Worm (Caenorhabditis elegans) whole organism, young adult: Measurements from ENCODE around the gene ZK632.11.

Source experiments
- B0019.2 ChIP-seq: fragments of 200-800 bp; sonication (Bioruptor generic); conservative IDR thresholded peaks from 2 replicates; pipeline ENCODE4 v1.3.6; 2022; ENCODE audit warnings: missing genetic modification reagents, missing genetic modification characterization, missing compliant biosample characterization
- B0261.1 ChIP-seq: sonication (generic microtip); optimal IDR thresholded peaks from 2 replicates; lab custom pipeline; 2016; ENCODE audit warnings: mild to moderate bottlenecking, missing genetic modification characterization, moderate library complexity, missing compliant biosample characterization
- F33H1.4 ChIP-seq: fragments of 200-800 bp; sonication (Bioruptor generic); IDR thresholded peaks from 2 replicates; pipeline ENCODE4 v1.3.6; 2022; ENCODE audit warnings: missing genetic modification reagents, missing genetic modification characterization, missing compliant biosample characterization
- F49E8.2 ChIP-seq: sonication (generic microtip); optimal IDR thresholded peaks from 3 replicates; lab custom pipeline; 2017; ENCODE audit warnings: missing genetic modification characterization, mild to moderate bottlenecking, missing compliant biosample characterization, antibody characterized with exemption, moderate library complexity; ENCODE audit not compliant: insufficient read depth
- K12H6.12 ChIP-seq: fragments of 200-800 bp; sonication (Bioruptor generic); optimal IDR thresholded peaks from 2 replicates; lab custom pipeline; 2018; ENCODE audit warnings: mild to moderate bottlenecking, missing genetic modification characterization, missing compliant biosample characterization
- Y79H2A.3 ChIP-seq: fragments of 200-800 bp; sonication (Bioruptor generic); conservative IDR thresholded peaks from 2 replicates; pipeline ENCODE4 v1.3.6; 2022; ENCODE audit warnings: missing genetic modification reagents, missing genetic modification characterization, missing compliant biosample characterization
- Y95B8A.8 ChIP-seq: fragments of 200-800 bp; sonication (Bioruptor generic); IDR thresholded peaks from 2 replicates; pipeline ENCODE4 v1.3.6; 2022; ENCODE audit warnings: missing genetic modification reagents, missing genetic modification characterization, missing compliant biosample characterization
- ZK185.1 ChIP-seq: sonication (generic microtip); optimal IDR thresholded peaks from 2 replicates; lab custom pipeline; 2016; ENCODE audit warnings: mild to moderate bottlenecking, missing genetic modification characterization, missing compliant biosample characterization; ENCODE audit not compliant: poor library complexity, severe bottlenecking
- aptf-2 ChIP-seq: fragments of 200-800 bp; sonication (Bioruptor generic); conservative IDR thresholded peaks from 2 replicates; pipeline ENCODE4 v1.3.6; 2022; ENCODE audit warnings: missing genetic modification reagents, missing genetic modification characterization, missing compliant biosample characterization
- aptf-3 ChIP-seq: fragments of 200-800 bp; sonication (Bioruptor generic); IDR thresholded peaks from 2 replicates; pipeline ENCODE4 v1.3.6; 2022; ENCODE audit warnings: missing genetic modification characterization, missing compliant biosample characterization
- atf-7 ChIP-seq: sonication (generic microtip); optimal IDR thresholded peaks from 2 replicates; lab custom pipeline; 2017; ENCODE audit warnings: mild to moderate bottlenecking, missing genetic modification characterization, missing compliant biosample characterization
- attf-3 ChIP-seq: fragments of 200-800 bp; sonication (Bioruptor generic); conservative IDR thresholded peaks from 2 replicates; pipeline ENCODE4 v1.3.6; 2022; ENCODE audit warnings: missing genetic modification reagents, missing genetic modification characterization, missing compliant biosample characterization
- attf-5 ChIP-seq: fragments of 200-800 bp; sonication (Bioruptor generic); optimal IDR thresholded peaks from 2 replicates; lab custom pipeline; 2018; ENCODE audit warnings: mild to moderate bottlenecking, missing genetic modification characterization, missing compliant biosample characterization
- bed-1 ChIP-seq: fragments of 200-800 bp; sonication (Bioruptor generic); IDR thresholded peaks from 2 replicates; pipeline ENCODE4 v1.3.6; 2022; ENCODE audit warnings: missing genetic modification reagents, missing genetic modification characterization, missing compliant biosample characterization
- cebp-1 ChIP-seq, 2 experiments: fragments of 200-800 bp in 1 of 2; sonication (Bioruptor generic) in 1 of 2; sonication (generic microtip) in 1 of 2; IDR thresholded peaks in 1 of 2; optimal IDR thresholded peaks in 1 of 2; 2 replicates each; pipeline versions ENCODE4 v1.3.6 to Lab custom; 2017 to 2022; ENCODE audit warnings: missing compliant biosample characterization in 2 of 2, missing genetic modification characterization in 2 of 2, mild to moderate bottlenecking in 1 of 2, missing genetic modification reagents in 1 of 2, moderate library complexity in 1 of 2
- ceh-91 ChIP-seq: fragments of 200-800 bp; sonication (Bioruptor generic); IDR thresholded peaks from 2 replicates; pipeline ENCODE4 v1.3.6; 2022; ENCODE audit warnings: missing genetic modification reagents, missing genetic modification characterization, missing compliant biosample characterization
- egl-18 ChIP-seq: fragments of 200-800 bp; sonication (Bioruptor generic); IDR thresholded peaks from 2 replicates; pipeline ENCODE4 v1.3.6; 2022; ENCODE audit warnings: missing genetic modification reagents, missing genetic modification characterization, missing compliant biosample characterization
- ekl-4 ChIP-seq: fragments of 200-800 bp; sonication (Bioruptor generic); IDR thresholded peaks from 2 replicates; pipeline ENCODE4 v1.3.6; 2022; ENCODE audit warnings: missing genetic modification reagents, missing genetic modification characterization, missing compliant biosample characterization
- ets-4 ChIP-seq: fragments of 200-800 bp; sonication (Bioruptor generic); optimal IDR thresholded peaks from 2 replicates; lab custom pipeline; 2018; ENCODE audit warnings: mild to moderate bottlenecking, missing genetic modification characterization, missing compliant biosample characterization
- gei-17 ChIP-seq: fragments of 200-800 bp; sonication (Bioruptor generic); optimal IDR thresholded peaks from 2 replicates; lab custom pipeline; 2018; ENCODE audit warnings: mild to moderate bottlenecking, missing genetic modification characterization, missing compliant biosample characterization
- hlh-26 ChIP-seq: fragments of 200-800 bp; sonication (Bioruptor generic); conservative IDR thresholded peaks from 2 replicates; pipeline ENCODE4 v1.3.6; 2022; ENCODE audit warnings: missing genetic modification reagents, missing genetic modification characterization, missing compliant biosample characterization
- hmg-1.2 ChIP-seq: fragments of 200-800 bp; sonication (Bioruptor generic); IDR thresholded peaks from 2 replicates; pipeline ENCODE4 v1.3.6; 2022; ENCODE audit warnings: missing genetic modification reagents, missing genetic modification characterization, missing compliant biosample characterization
- let-526 ChIP-seq: fragments of 200-800 bp; sonication (Bioruptor generic); IDR thresholded peaks from 2 replicates; pipeline ENCODE4 v1.3.6; 2022; ENCODE audit warnings: missing genetic modification reagents, missing genetic modification characterization, missing compliant biosample characterization
- let-607 ChIP-seq, 2 experiments: fragments of 200-800 bp in 1 of 2; sonication (Bioruptor generic) in 1 of 2; sonication (generic microtip) in 1 of 2; optimal IDR thresholded peaks; 2 replicates each; lab custom pipeline; 2016 to 2018; ENCODE audit warnings: mild to moderate bottlenecking in 2 of 2, missing compliant biosample characterization in 2 of 2, missing genetic modification characterization in 2 of 2, moderate library complexity in 2 of 2, missing genotype in 1 of 2
- lin-40 ChIP-seq: sonication (generic microtip); optimal IDR thresholded peaks from 2 replicates; lab custom pipeline; 2016; ENCODE audit warnings: missing genetic modification characterization, mild to moderate bottlenecking, missing compliant biosample characterization, missing genotype, missing genetic modification reagents
- lin-54 ChIP-seq: fragments of 200-800 bp; sonication (Bioruptor generic); optimal IDR thresholded peaks from 2 replicates; lab custom pipeline; 2018; ENCODE audit warnings: mild to moderate bottlenecking, missing genetic modification characterization, missing compliant biosample characterization
- lsl-1 ChIP-seq: fragments of 200-800 bp; sonication (Bioruptor generic); optimal IDR thresholded peaks from 2 replicates; lab custom pipeline; 2018; ENCODE audit warnings: mild to moderate bottlenecking, missing genetic modification characterization, moderate library complexity, missing compliant biosample characterization
- madf-6 ChIP-seq: fragments of 200-800 bp; sonication (Bioruptor generic); IDR thresholded peaks from 2 replicates; pipeline ENCODE4 v1.3.6; 2022; ENCODE audit warnings: missing genetic modification reagents, missing genetic modification characterization, missing compliant biosample characterization
- madf-8 ChIP-seq: fragments of 200-800 bp; sonication (Bioruptor generic); conservative IDR thresholded peaks from 2 replicates; pipeline ENCODE4 v1.3.6; 2022; ENCODE audit warnings: missing genetic modification reagents, missing genetic modification characterization, missing compliant biosample characterization
- mcd-1 ChIP-seq: fragments of 200-800 bp; sonication (Bioruptor generic); IDR thresholded peaks from 2 replicates; pipeline ENCODE4 v1.3.6; 2022; ENCODE audit warnings: missing genetic modification reagents, missing genetic modification characterization, missing compliant biosample characterization
- mel-28 ChIP-seq: sonication (generic microtip); optimal IDR thresholded peaks from 2 replicates; lab custom pipeline; 2016; ENCODE audit warnings: borderline replicate concordance, mild to moderate bottlenecking, missing genetic modification characterization, missing compliant biosample characterization
- nfya-1 ChIP-seq: sonication (generic microtip); optimal IDR thresholded peaks from 2 replicates; lab custom pipeline; 2017; ENCODE audit warnings: antibody characterized with exemption, missing compliant biosample characterization, missing genetic modification characterization, borderline replicate concordance; ENCODE audit not compliant: insufficient read depth
- nfya-2 ChIP-seq: fragments of 200-800 bp; sonication (Bioruptor generic); IDR thresholded peaks from 2 replicates; pipeline ENCODE4 v1.3.6; 2022; ENCODE audit warnings: missing genetic modification reagents, missing genetic modification characterization, missing compliant biosample characterization
- nfyb-1 ChIP-seq: fragments of 200-800 bp; sonication (Bioruptor generic); IDR thresholded peaks from 2 replicates; pipeline ENCODE4 v1.3.6; 2022; ENCODE audit warnings: missing genetic modification reagents, missing genetic modification characterization, missing compliant biosample characterization
- nhr-120 ChIP-seq: fragments of 200-800 bp; sonication (Bioruptor generic); IDR thresholded peaks from 2 replicates; pipeline ENCODE4 v1.3.6; 2022; ENCODE audit warnings: missing genetic modification characterization, missing compliant biosample characterization
- rcor-1 ChIP-seq: fragments of 200-800 bp; sonication (Bioruptor generic); IDR thresholded peaks from 2 replicates; pipeline ENCODE4 v1.3.6; 2022; ENCODE audit warnings: missing genetic modification reagents, missing genetic modification characterization, missing compliant biosample characterization
- rec-8 ChIP-seq, 2 experiments: sonication (generic microtip); optimal IDR thresholded peaks; 2 replicates each; lab custom pipeline; 2016; ENCODE audit warnings: mild to moderate bottlenecking in 2 of 2, missing genetic modification characterization in 2 of 2, missing genetic modification reagents in 2 of 2, missing genotype in 2 of 2, missing biosample characterization in 1 of 2, missing compliant biosample characterization in 1 of 2, moderate library complexity in 1 of 2
- snpc-1.3 ChIP-seq: sonication (generic microtip); optimal IDR thresholded peaks from 2 replicates; lab custom pipeline; 2017; ENCODE audit warnings: missing genetic modification characterization, mild to moderate bottlenecking, missing compliant biosample characterization, antibody characterized with exemption, moderate library complexity, missing genotype, missing genetic modification reagents; ENCODE audit not compliant: insufficient read depth
- snpc-3.4 ChIP-seq: sonication (generic microtip); optimal IDR thresholded peaks from 2 replicates; lab custom pipeline; 2017; ENCODE audit warnings: missing genetic modification characterization, mild to moderate bottlenecking, missing compliant biosample characterization, antibody characterized with exemption, moderate library complexity, missing genotype, missing genetic modification reagents
- snpc-4 ChIP-seq, 5 experiments: fragments of 150-350 bp in 1 of 5; sonication (generic microtip) in 4 of 5; optimal IDR thresholded peaks; 2 replicates each; lab custom pipeline; 2014 to 2018; ENCODE audit warnings: missing genetic modification characterization in 5 of 5, missing biosample characterization in 3 of 5, antibody characterized with exemption in 2 of 5, mild to moderate bottlenecking in 2 of 5, missing compliant biosample characterization in 2 of 5, missing genotype in 2 of 5, moderate library complexity in 2 of 5, missing genetic modification reagents in 1 of 5
- tbp1 ChIP-seq: fragments of 200-800 bp; sonication (Bioruptor generic); optimal IDR thresholded peaks from 2 replicates; lab custom pipeline; 2018; ENCODE audit warnings: mild to moderate bottlenecking, missing genetic modification characterization, missing compliant biosample characterization
- tlf-1 ChIP-seq: fragments of 200-800 bp; sonication (Bioruptor generic); optimal IDR thresholded peaks from 2 replicates; lab custom pipeline; 2018; ENCODE audit warnings: mild to moderate bottlenecking, missing genetic modification characterization, missing compliant biosample characterization
- xnd-1 ChIP-seq: sonication (generic microtip); optimal IDR thresholded peaks from 2 replicates; lab custom pipeline; 2016; ENCODE audit warnings: missing genotype, missing genetic modification reagents, missing genetic modification characterization, missing compliant biosample characterization
- zim-3 ChIP-seq: sonication (generic microtip); optimal IDR thresholded peaks from 2 replicates; lab custom pipeline; 2017; ENCODE audit warnings: mild to moderate bottlenecking, missing genetic modification characterization, moderate library complexity, missing compliant biosample characterization
- ztf-18 ChIP-seq: sonication (generic microtip); optimal IDR thresholded peaks from 2 replicates; lab custom pipeline; 2016; ENCODE audit warnings: missing genotype, mild to moderate bottlenecking, missing genetic modification characterization, missing compliant biosample characterization
- ztf-3 ChIP-seq: fragments of 200-800 bp; sonication (Bioruptor generic); optimal IDR thresholded peaks from 2 replicates; lab custom pipeline; 2018; ENCODE audit warnings: mild to moderate bottlenecking, missing genetic modification characterization, missing compliant biosample characterization

Gene ZK632.11

DNA sequence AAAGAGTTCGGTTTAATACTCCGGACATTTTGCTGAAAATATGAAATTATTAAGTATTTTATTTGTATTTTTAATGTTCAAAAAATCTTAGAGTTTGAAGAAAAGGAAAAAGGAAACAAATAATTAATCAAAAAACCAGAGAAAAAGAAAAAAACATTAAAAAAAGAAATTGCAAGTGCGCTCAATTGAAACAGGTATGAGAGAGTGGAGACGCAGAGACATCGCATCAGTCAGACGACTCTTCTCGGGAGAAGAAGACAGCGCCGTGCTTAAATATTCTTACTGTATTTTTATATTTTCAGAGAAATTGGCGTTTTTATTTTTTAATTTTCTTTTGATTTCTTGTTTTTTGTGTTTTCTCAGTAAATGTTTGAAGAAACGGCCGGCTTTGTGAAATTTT is 20.4 kb downstream of the ZK632.11 start, which contains the start of gene mrpl-36 (continued):
- no peak for TF ChIP-seq xnd-1
- peak; percentile 21 for TF ChIP-seq tbp1 (GFP tag; lab: Kevin White, UChicago)
- no peak for TF ChIP-seq hlh-26 (GFP tag; lab: Robert Waterston, UW)
- TF ChIP-seq nfya-2 (GFP tag; lab: Robert Waterston, UW) = no peak
- TF ChIP-seq aptf-2 (GFP tag; lab: Robert Waterston, UW) = no peak
- no peak for TF ChIP-seq zim-3 (tag; lab: Kevin White, UChicago)
- TF ChIP-seq lsl-1 (GFP tag; lab: Kevin White, UChicago) = peak; percentile 40
- no peak for TF ChIP-seq B0019.2
- TF ChIP-seq F33H1.4 (GFP tag; lab: Robert Waterston, UW) = 0 out of 2 replicates have a peak, but pooled peaks have one; percentile 32
- no peak for TF ChIP-seq snpc-3.4
- peak; percentile 0 for TF ChIP-seq lin-54
- TF ChIP-seq ekl-4 = no peak
- TF ChIP-seq mel-28 (tag; lab: Kevin White, UChicago) = no peak
- no peak for TF ChIP-seq nfyb-1 (GFP tag; lab: Robert Waterston, UW)
- TF ChIP-seq ztf-18 (tag; lab: Kevin White, UChicago) = no peak
- TF ChIP-seq egl-18 (GFP tag; lab: Robert Waterston, UW) = no peak
- TF ChIP-seq Y79H2A.3 (GFP tag; lab: Robert Waterston, UW) = no peak
- TF ChIP-seq K12H6.12 (tag; lab: Kevin White, UChicago) = no peak
- TF ChIP-seq hmg-1.2 = no peak; the same call in 1 of the 2 replicates
- TF ChIP-seq madf-8 = no peak
- TF ChIP-seq snpc-1.3 (tag; lab: Kevin White, UChicago) = peak; percentile 35
- TF ChIP-seq let-607 (tag; optimal IDR thresholded peaks at IDR 0.05; lab: Kevin White, UChicago) = no peak
- TF ChIP-seq ceh-91 = no peak
- no peak for TF ChIP-seq bed-1
- no peak for TF ChIP-seq nhr-120 (GFP tag; lab: Robert Waterston, UW)
- TF ChIP-seq attf-3 (GFP tag; lab: Robert Waterston, UW) = no peak
- TF ChIP-seq lin-40 (tag; lab: Kevin White, UChicago) = no peak
- TF ChIP-seq attf-5 (GFP tag; lab: Kevin White, UChicago) = peak; percentile 27
- no peak for TF ChIP-seq cebp-1 (GFP tag; IDR thresholded peaks at IDR 0.05; lab: Robert Waterston, UW)
- no peak for TF ChIP-seq cebp-1 (tag; optimal IDR thresholded peaks at IDR 0.05; lab: Kevin White, UChicago)
- peak; percentile 73 for TF ChIP-seq mcd-1 (GFP tag; lab: Robert Waterston, UW)
- no peak for TF ChIP-seq snpc-4 (GFP tag; optimal IDR thresholded peaks at IDR 0.05; lab: Kevin White, UChicago)
- TF ChIP-seq snpc-4 (tag; optimal IDR thresholded peaks at IDR 0.05; lab: Kevin White, UChicago) = no peak
- no peak for TF ChIP-seq ets-4 (GFP tag; lab: Kevin White, UChicago)
- TF ChIP-seq madf-6 (GFP tag; lab: Robert Waterston, UW) = peak; percentile 69
- peak; percentile 44 for TF ChIP-seq F49E8.2 (tag; lab: Kevin White, UChicago)
- no peak for TF ChIP-seq gei-17
- TF ChIP-seq Y95B8A.8 (GFP tag; lab: Robert Waterston, UW) = no peak

DNA sequence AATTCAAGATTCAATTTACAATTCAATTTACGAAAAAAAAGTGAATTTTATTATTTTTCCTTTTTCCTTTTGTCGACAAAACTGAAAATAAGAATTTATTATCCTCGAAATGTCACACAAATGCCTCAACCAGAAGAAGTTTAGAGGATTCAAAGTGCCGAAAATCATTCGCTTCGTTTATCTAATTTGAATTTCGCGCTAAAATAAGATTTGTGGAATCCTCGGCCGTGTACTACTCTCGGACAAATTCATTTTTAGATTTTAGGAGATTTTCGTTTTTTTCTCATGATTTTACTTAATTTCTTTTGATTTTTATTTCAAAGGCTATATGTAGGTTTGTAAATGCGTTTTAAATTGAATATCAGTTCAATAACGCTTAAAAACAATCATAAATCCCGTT is 20.9 kb downstream of the ZK632.11 start:
- TF ChIP-seq let-526 (GFP tag; lab: Robert Waterston, UW) (no peak), rec-8 (tag; optimal IDR thresholded peaks at IDR 0.05; lab: Kevin White, UChicago) (no peak), aptf-3 (GFP tag; lab: Robert Waterston, UW) (no peak), atf-7 (tag; lab: Kevin White, UChicago) (no peak), tlf-1 (GFP tag; lab: Kevin White, UChicago) (no peak), rcor-1 (GFP tag; lab: Robert Waterston, UW) (0 out of 2 replicates have a peak, but pooled peaks have one; percentile 21), madf-6 (GFP tag; lab: Robert Waterston, UW) (peak; percentile 46), snpc-3.4 (no peak), ztf-3 (GFP tag; lab: Kevin White, UChicago) (no peak), ZK185.1 (tag; lab: Kevin White, UChicago) (no peak), B0261.1 (no peak), nfya-1 (tag; lab: Kevin White, UChicago) (no peak), lin-54 (peak; percentile 48)
